Worm (Caenorhabditis elegans): ENCODE results near the gene srw-66.

DNA sequence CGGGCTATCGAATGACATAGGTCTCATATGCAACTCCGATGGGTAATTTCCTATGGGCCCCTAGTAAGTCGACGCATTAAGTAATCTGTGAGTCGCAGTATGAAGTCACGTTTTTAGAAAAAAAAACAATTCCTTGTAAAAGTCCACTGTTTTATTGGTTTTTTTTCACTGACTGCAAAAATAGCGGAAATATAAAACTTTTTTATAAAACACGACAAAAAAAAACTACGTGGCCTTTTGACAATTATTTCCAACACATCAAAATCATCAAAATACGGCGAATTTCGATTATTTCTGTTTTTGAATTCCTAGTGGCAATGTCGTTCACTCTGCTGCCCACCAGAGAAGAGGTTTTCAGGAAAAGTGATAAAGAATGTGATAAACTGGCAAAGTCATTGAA lies 13.1 kb downstream of the srw-66 start, which contains the start of gene clpr-2:
- TF ChIP-seq zag-1 (tag; optimal IDR thresholded peaks at IDR 0.05) (no peak), ceh-82 (tag; optimal IDR thresholded peaks at IDR 0.05) (no peak), ama-1 (optimal IDR thresholded peaks at IDR 0.05) (no peak), hmg-1.1 (GFP tag; IDR thresholded peaks at IDR 0.05) (no peak), Y75B8A.6 (GFP tag; IDR thresholded peaks at IDR 0.05) (no peak), hif-1 (tag; optimal IDR thresholded peaks at IDR 0.05) (no peak), snpc-4 (tag; optimal IDR thresholded peaks at IDR 0.05) (no peak)
